Worm (Caenorhabditis elegans): ENCODE data around the gene Y73F4A.2.
A peak's percentile ranks its signal among the peaks of the same experiment; 100 is the strongest.

Y73F4A.2 gene

ce11 chrIV:9048096-9048495 is 4.9 kb upstream of the Y73F4A.2 start:
- TF ChIP-seq hmbx-1 (tag; optimal IDR thresholded peaks at IDR 0.05) (peak; percentile 5), ets-7 (tag; optimal IDR thresholded peaks at IDR 0.05) (peak; percentile 45)

ce11 chrIV:9045252-9045651 is 2.1 kb upstream of the Y73F4A.2 start, which contains the start of gene Y73F4A.1:
Y73F4A.1 (minus strand) TSS chrIV:9045352.
- TF ChIP-seq hmg-4 (GFP tag; optimal IDR thresholded peaks at IDR 0.05), result no peak

ce11 chrIV:9040393-9040792 is 2.8 kb downstream of the Y73F4A.2 start, which contains the start of gene Y73F4A.3:
Y73F4A.3 (minus strand) TSS chrIV:9040493.
- TF ChIP-seq sea-1 (GFP tag; conservative IDR thresholded peaks at IDR 0.05) (no peak), tbx-11 (GFP tag; IDR thresholded peaks at IDR 0.05) (no peak), scrt-1 (GFP tag; IDR thresholded peaks at IDR 0.05) (no peak), ama-1 (optimal IDR thresholded peaks at IDR 0.05) (no peak), hmg-4 (GFP tag; optimal IDR thresholded peaks at IDR 0.05) (no peak), B0310.2 (tag; optimal IDR thresholded peaks at IDR 0.05) (no peak), ceh-36 (tag; optimal IDR thresholded peaks at IDR 0.05) (no peak), pes-1 (GFP tag; IDR thresholded peaks at IDR 0.05) (no peak), tra-4 (tag; optimal IDR thresholded peaks at IDR 0.05) (no peak), flt-1 (GFP tag; IDR thresholded peaks at IDR 0.05) (no peak), tbx-37 (GFP tag; conservative IDR thresholded peaks at IDR 0.05) (no peak), aly-1 (tag; optimal IDR thresholded peaks at IDR 0.05) (no peak)

ce11 chrIV:9037063-9037462 is 6.1 kb downstream of the Y73F4A.2 start, which contains the start of gene C53D6.7:
C53D6.7 (minus strand) TSS chrIV:9037163.
- TF ChIP-seq tbx-11 (GFP tag; IDR thresholded peaks at IDR 0.05) (no peak), tbx-37 (GFP tag; conservative IDR thresholded peaks at IDR 0.05) (no peak), flt-1 (GFP tag; IDR thresholded peaks at IDR 0.05) (no peak), ceh-36 (tag; optimal IDR thresholded peaks at IDR 0.05) (no peak), scrt-1 (GFP tag; IDR thresholded peaks at IDR 0.05) (no peak), tra-4 (tag; optimal IDR thresholded peaks at IDR 0.05) (no peak), pes-1 (GFP tag; IDR thresholded peaks at IDR 0.05) (no peak), F13C5.2 (tag; optimal IDR thresholded peaks at IDR 0.05) (no peak), ceh-13 (GFP tag; optimal IDR thresholded peaks at IDR 0.05) (no peak), sea-1 (GFP tag; conservative IDR thresholded peaks at IDR 0.05) (no peak), hnd-1 (tag; optimal IDR thresholded peaks at IDR 0.05) (no peak)

ce11 chrIV:9034340-9034739 is 8.8 kb downstream of the Y73F4A.2 start, which contains the start of gene C53D6.10:
C53D6.10 (minus strand) TSS chrIV:9034440.
- TF ChIP-seq tbx-37 (GFP tag; conservative IDR thresholded peaks at IDR 0.05), result no peak
- no peak for TF ChIP-seq aly-1 (tag; optimal IDR thresholded peaks at IDR 0.05)
- no peak for TF ChIP-seq B0310.2 (tag; optimal IDR thresholded peaks at IDR 0.05)
- no peak for TF ChIP-seq hmg-4 (GFP tag; optimal IDR thresholded peaks at IDR 0.05)
- no peak for TF ChIP-seq sea-1 (GFP tag; conservative IDR thresholded peaks at IDR 0.05)
- TF ChIP-seq hnd-1 (tag; optimal IDR thresholded peaks at IDR 0.05), result no peak
- TF ChIP-seq F13C5.2 (tag; optimal IDR thresholded peaks at IDR 0.05), result no peak
- TF ChIP-seq pes-1 (GFP tag; IDR thresholded peaks at IDR 0.05), result no peak
- no peak for TF ChIP-seq flt-1 (GFP tag; IDR thresholded peaks at IDR 0.05)
- TF ChIP-seq ceh-13 (GFP tag; optimal IDR thresholded peaks at IDR 0.05), result no peak
- no peak for TF ChIP-seq tra-4 (tag; optimal IDR thresholded peaks at IDR 0.05)
- no peak for TF ChIP-seq hmbx-1 (tag; optimal IDR thresholded peaks at IDR 0.05)

- TF ChIP-seq tbx-37 (GFP tag; conservative IDR thresholded peaks at IDR 0.05) (no peak), aly-1 (tag; optimal IDR thresholded peaks at IDR 0.05) (no peak), ama-1 (optimal IDR thresholded peaks at IDR 0.05) (no peak), ets-7 (tag; optimal IDR thresholded peaks at IDR 0.05) (no peak), F13C5.2 (tag; optimal IDR thresholded peaks at IDR 0.05) (no peak), pes-1 (GFP tag; IDR thresholded peaks at IDR 0.05) (no peak), B0310.2 (tag; optimal IDR thresholded peaks at IDR 0.05) (no peak), sea-1 (GFP tag; conservative IDR thresholded peaks at IDR 0.05) (no peak), hmg-4 (GFP tag; optimal IDR thresholded peaks at IDR 0.05) (no peak), hnd-1 (tag; optimal IDR thresholded peaks at IDR 0.05) (no peak), flt-1 (GFP tag; IDR thresholded peaks at IDR 0.05) (no peak), tra-4 (tag; optimal IDR thresholded peaks at IDR 0.05) (no peak), ceh-36 (tag; optimal IDR thresholded peaks at IDR 0.05) (no peak)
Measured at ce11 chrIV:9032550-9032949, 10.6 kb downstream of the Y73F4A.2 start, which contains the start of gene C53D6.6. C53D6.6 (minus strand) TSS chrIV:9032667.

ce11 chrIV:9021245-9021779 is 21.8 kb downstream of the Y73F4A.2 start:
- TF ChIP-seq F13C5.2 (tag; optimal IDR thresholded peaks at IDR 0.05), result peak; percentile 23
- TF ChIP-seq hmbx-1 (tag; optimal IDR thresholded peaks at IDR 0.05), result no peak
- TF ChIP-seq scrt-1 (GFP tag; IDR thresholded peaks at IDR 0.05), result no peak
- no peak for TF ChIP-seq pes-1 (GFP tag; IDR thresholded peaks at IDR 0.05)

ce11 chrIV:9020840-9021239 is 22.3 kb downstream of the Y73F4A.2 start, which contains the start of gene C53D6.4:
C53D6.4 (minus strand) TSS chrIV:9020940.
- no peak for TF ChIP-seq tbx-11 (GFP tag; IDR thresholded peaks at IDR 0.05)
- no peak for TF ChIP-seq hmg-4 (GFP tag; optimal IDR thresholded peaks at IDR 0.05)
- TF ChIP-seq B0310.2 (tag; optimal IDR thresholded peaks at IDR 0.05), result no peak
- TF ChIP-seq ets-7 (tag; optimal IDR thresholded peaks at IDR 0.05), result no peak
- TF ChIP-seq tra-4 (tag; optimal IDR thresholded peaks at IDR 0.05), result no peak
- no peak for TF ChIP-seq scrt-1 (GFP tag; IDR thresholded peaks at IDR 0.05)
- TF ChIP-seq hmbx-1 (tag; optimal IDR thresholded peaks at IDR 0.05), result no peak
- TF ChIP-seq tbx-37 (GFP tag; conservative IDR thresholded peaks at IDR 0.05), result no peak
- no peak for TF ChIP-seq ama-1 (optimal IDR thresholded peaks at IDR 0.05)
- TF ChIP-seq ceh-36 (tag; optimal IDR thresholded peaks at IDR 0.05), result no peak
- no peak for TF ChIP-seq hnd-1 (tag; optimal IDR thresholded peaks at IDR 0.05)
- TF ChIP-seq flt-1 (GFP tag; IDR thresholded peaks at IDR 0.05), result no peak
- TF ChIP-seq pes-1 (GFP tag; IDR thresholded peaks at IDR 0.05), result no peak
- no peak for TF ChIP-seq aly-1 (tag; optimal IDR thresholded peaks at IDR 0.05)

All from whole organism, early embryonic.